Worm (Caenorhabditis elegans) whole organism, young adult: ENCODE results near the gene ceh-86.

Source experiments
- akir-1 ChIP-seq: fragments of 200-800 bp; sonication (Bioruptor generic); optimal IDR thresholded peaks from 2 replicates; lab custom pipeline; 2018; ENCODE audit warnings: mild to moderate bottlenecking, missing genetic modification characterization, moderate library complexity, missing compliant biosample characterization
- ama-1 ChIP-seq, 3 experiments: fragments of 150-350 bp in 1 of 3; sonication (generic microtip) in 2 of 3; optimal IDR thresholded peaks; 2 replicates each; lab custom pipeline; 2014 to 2018; ENCODE audit warnings: missing biosample characterization in 2 of 3, missing genetic modification characterization in 2 of 3, missing genetic modification reagents in 2 of 3
- gei-17 ChIP-seq: fragments of 200-800 bp; sonication (Bioruptor generic); optimal IDR thresholded peaks from 2 replicates; lab custom pipeline; 2018; ENCODE audit warnings: mild to moderate bottlenecking, missing genetic modification characterization, missing compliant biosample characterization
- nhr-179 ChIP-seq: sonication (generic microtip); optimal IDR thresholded peaks from 2 replicates; lab custom pipeline; 2016; ENCODE audit warnings: mild to moderate bottlenecking, missing genetic modification characterization, missing compliant biosample characterization
- tlf-1 ChIP-seq: fragments of 200-800 bp; sonication (Bioruptor generic); optimal IDR thresholded peaks from 2 replicates; lab custom pipeline; 2018; ENCODE audit warnings: mild to moderate bottlenecking, missing genetic modification characterization, missing compliant biosample characterization
- unc-130 ChIP-seq: sonication (generic microtip); optimal IDR thresholded peaks from 2 replicates; lab custom pipeline; 2016; ENCODE audit warnings: missing genetic modification reagents, missing genetic modification characterization, missing compliant biosample characterization
- unc-62 ChIP-seq: fragments of 150-350 bp; optimal IDR thresholded peaks from 2 replicates; lab custom pipeline; 2014; ENCODE audit warnings: missing biosample characterization, missing genetic modification reagents, missing genetic modification characterization

DNA sequence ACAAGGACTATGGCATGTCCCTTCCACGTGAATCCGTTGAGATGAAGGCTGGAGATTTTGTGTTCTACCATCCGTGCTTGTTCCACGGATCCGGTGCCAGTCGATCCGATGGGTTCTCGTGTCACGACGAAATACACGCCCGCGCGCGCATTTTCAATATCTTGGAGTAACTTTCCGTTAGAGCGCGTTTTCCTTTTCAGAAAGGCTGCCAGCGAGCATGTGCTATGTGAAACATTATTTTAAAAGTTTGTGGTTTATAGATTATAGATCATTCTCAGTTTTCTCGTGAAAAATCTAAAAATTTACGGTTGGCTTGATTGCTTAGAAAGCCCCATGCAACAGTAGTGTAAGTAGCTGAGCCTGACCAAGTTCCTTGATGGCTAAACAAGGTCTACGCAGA is 13.0 kb downstream of the ceh-86 start, which contains the start of gene fbxc-20:
- TF ChIP-seq gei-17 (GFP tag; lab: Kevin White, UChicago) (no peak), tlf-1 (GFP tag; lab: Kevin White, UChicago) (no peak), nhr-179 (tag; lab: Kevin White, UChicago) (no peak), ama-1 (optimal IDR thresholded peaks at IDR 0.05; lab: Kevin White, UChicago) (no peak), ama-1 (GFP tag; optimal IDR thresholded peaks at IDR 0.05; lab: Kevin White, UChicago) (no peak), unc-130 (GFP tag; lab: Kevin White, UChicago) (no peak), akir-1 (GFP tag; lab: Kevin White, UChicago) (no peak), unc-62 (GFP tag; lab: Kevin White, UChicago) (no peak)
